Worm (Caenorhabditis elegans): ENCODE data around the gene F10D7.10.

DNA sequence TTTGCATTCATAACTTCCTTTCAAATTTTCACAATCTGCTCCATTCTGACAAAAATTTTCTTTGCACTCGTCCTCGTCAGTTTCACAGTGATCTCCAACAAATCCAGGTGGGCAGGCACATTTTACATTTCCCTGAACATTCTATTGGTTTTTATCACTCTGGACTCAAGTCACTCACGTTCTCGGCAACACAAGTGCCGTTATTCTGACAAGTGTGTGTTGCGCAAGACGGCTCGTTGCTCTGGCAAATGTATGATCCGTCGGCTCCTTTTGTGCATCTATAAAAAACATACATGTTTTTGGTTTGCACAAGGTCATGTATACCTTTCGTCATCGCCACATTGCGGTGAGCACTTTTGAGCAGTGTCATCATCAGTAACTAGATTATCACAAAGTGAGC, 33.1 kb upstream of the F10D7.10 start:
- TF ChIP-seq him-1 (tag; optimal IDR thresholded peaks at IDR 0.05) (no peak), W03F9.2 (tag; optimal IDR thresholded peaks at IDR 0.05) (no peak)

Data from whole organism, L4/young adult.